Worm (Caenorhabditis elegans) whole organism, late embryonic: ENCODE data around the gene smoc-1.

Source experiments
- C08G9.2 ChIP-seq: sonication (generic microtip); optimal IDR thresholded peaks from 2 replicates; lab custom pipeline; 2016; ENCODE audit warnings: mild to moderate bottlenecking, missing genetic modification characterization, moderate library complexity, missing compliant biosample characterization
- K02D7.2 ChIP-seq: sonication (generic microtip); optimal IDR thresholded peaks from 2 replicates; lab custom pipeline; 2017; ENCODE audit warnings: mild to moderate bottlenecking, missing genetic modification characterization, missing compliant biosample characterization
- T23F11.4 ChIP-seq: fragments of 200-800 bp; sonication (Bioruptor generic); optimal IDR thresholded peaks from 2 replicates; lab custom pipeline; 2018; ENCODE audit warnings: mild to moderate bottlenecking, missing genetic modification characterization, missing compliant biosample characterization
- Y22D7AL.16 ChIP-seq: sonication (generic microtip); optimal IDR thresholded peaks from 2 replicates; lab custom pipeline; 2016; ENCODE audit warnings: missing genetic modification characterization, missing compliant biosample characterization
- ceh-18 ChIP-seq: sonication (generic microtip); optimal IDR thresholded peaks from 2 replicates; lab custom pipeline; 2016; ENCODE audit warnings: missing genetic modification characterization, missing compliant biosample characterization
- ceh-24 ChIP-seq: sonication (generic microtip); optimal IDR thresholded peaks from 2 replicates; lab custom pipeline; 2016; ENCODE audit warnings: mild to moderate bottlenecking, missing genetic modification characterization, missing compliant biosample characterization
- ceh-30 ChIP-seq: fragments of 150-350 bp; optimal IDR thresholded peaks from 2 replicates; lab custom pipeline; 2014; ENCODE audit warnings: missing biosample characterization, missing genetic modification characterization
- ceh-31 ChIP-seq: sonication (generic microtip); optimal IDR thresholded peaks from 2 replicates; lab custom pipeline; 2016; ENCODE audit warnings: missing genetic modification characterization, missing compliant biosample characterization
- ceh-34 ChIP-seq: sonication (generic microtip); optimal IDR thresholded peaks from 2 replicates; lab custom pipeline; 2016; ENCODE audit warnings: mild to moderate bottlenecking, missing genetic modification characterization, missing compliant biosample characterization
- ceh-45 ChIP-seq: fragments of 200-800 bp; sonication (Bioruptor generic); IDR thresholded peaks from 2 replicates; pipeline ENCODE4 v1.3.6; 2022; ENCODE audit warnings: missing genetic modification reagents, missing genetic modification characterization, missing compliant biosample characterization
- ceh-48 ChIP-seq: sonication (generic microtip); optimal IDR thresholded peaks from 2 replicates; lab custom pipeline; 2016; ENCODE audit warnings: missing genetic modification characterization, inconsistent platforms, missing compliant biosample characterization
- ceh-6 ChIP-seq: fragments of 200-800 bp; sonication (Bioruptor generic); optimal IDR thresholded peaks from 2 replicates; lab custom pipeline; 2018; ENCODE audit warnings: mild to moderate bottlenecking, missing genetic modification characterization, missing compliant biosample characterization
- che-1 ChIP-seq: sonication (generic microtip); optimal IDR thresholded peaks from 2 replicates; lab custom pipeline; 2016; ENCODE audit warnings: mild to moderate bottlenecking, missing genetic modification characterization, missing compliant biosample characterization
- elt-2 ChIP-seq: sonication (generic microtip); optimal IDR thresholded peaks from 2 replicates; lab custom pipeline; 2016; ENCODE audit warnings: missing genetic modification reagents, missing genetic modification characterization, missing compliant biosample characterization
- elt-4 ChIP-seq: sonication (generic microtip); optimal IDR thresholded peaks from 2 replicates; lab custom pipeline; 2016; ENCODE audit warnings: missing genetic modification characterization, missing compliant biosample characterization
- ets-4 ChIP-seq: sonication (generic microtip); optimal IDR thresholded peaks from 2 replicates; lab custom pipeline; 2016; ENCODE audit warnings: missing genetic modification characterization, missing compliant biosample characterization
- fax-1 ChIP-seq: sonication (generic microtip); optimal IDR thresholded peaks from 2 replicates; lab custom pipeline; 2016; ENCODE audit warnings: missing genotype, missing genetic modification characterization, missing compliant biosample characterization
- fkh-10 ChIP-seq: fragments of 150-350 bp; optimal IDR thresholded peaks from 2 replicates; lab custom pipeline; 2014; ENCODE audit warnings: missing biosample characterization, missing genetic modification reagents, missing genetic modification characterization
- fkh-6 ChIP-seq: sonication (generic microtip); optimal IDR thresholded peaks from 2 replicates; lab custom pipeline; 2016; ENCODE audit warnings: missing genetic modification characterization, missing compliant biosample characterization
- gmeb-2 ChIP-seq: sonication (generic microtip); optimal IDR thresholded peaks from 2 replicates; lab custom pipeline; 2016; ENCODE audit warnings: missing genetic modification characterization, inconsistent platforms, missing compliant biosample characterization
- hlh-13 ChIP-seq: fragments of 200-800 bp; sonication (Bioruptor generic); optimal IDR thresholded peaks from 2 replicates; lab custom pipeline; 2018; ENCODE audit warnings: mild to moderate bottlenecking, missing genetic modification characterization, missing compliant biosample characterization
- hlh-15 ChIP-seq: sonication (generic microtip); optimal IDR thresholded peaks from 2 replicates; lab custom pipeline; 2016; ENCODE audit warnings: missing genetic modification characterization, missing compliant biosample characterization
- hlh-30 ChIP-seq: sonication (generic microtip); optimal IDR thresholded peaks from 2 replicates; lab custom pipeline; 2017; ENCODE audit warnings: antibody characterized with exemption, missing genetic modification characterization, missing compliant biosample characterization; ENCODE audit not compliant: insufficient read depth
- hlh-8 ChIP-seq: sonication (generic microtip); optimal IDR thresholded peaks from 2 replicates; lab custom pipeline; 2016; ENCODE audit warnings: missing genotype, missing genetic modification characterization, missing compliant biosample characterization
- lim-6 ChIP-seq: sonication (generic microtip); optimal IDR thresholded peaks from 2 replicates; lab custom pipeline; 2016; ENCODE audit warnings: missing genetic modification characterization, missing compliant biosample characterization
- lin-11 ChIP-seq: fragments of 200-800 bp; sonication (Bioruptor generic); optimal IDR thresholded peaks from 2 replicates; lab custom pipeline; 2018; ENCODE audit warnings: mild to moderate bottlenecking, missing genetic modification characterization, missing compliant biosample characterization
- madf-2 ChIP-seq: sonication (generic microtip); optimal IDR thresholded peaks from 2 replicates; lab custom pipeline; 2017; ENCODE audit warnings: missing genetic modification characterization, missing compliant biosample characterization
- nfya-1 ChIP-seq: sonication (generic microtip); optimal IDR thresholded peaks from 2 replicates; lab custom pipeline; 2017; ENCODE audit warnings: missing genetic modification characterization, mild to moderate bottlenecking, missing compliant biosample characterization, antibody characterized with exemption, moderate library complexity
- nhr-11 ChIP-seq: fragments of 150-350 bp; optimal IDR thresholded peaks from 2 replicates; lab custom pipeline; 2014; ENCODE audit warnings: missing biosample characterization, missing genetic modification characterization
- npax-4 ChIP-seq: sonication (generic microtip); optimal IDR thresholded peaks from 2 replicates; lab custom pipeline; 2016; ENCODE audit warnings: missing genetic modification characterization, missing compliant biosample characterization
- odd-2 ChIP-seq: sonication (generic microtip); optimal IDR thresholded peaks from 2 replicates; lab custom pipeline; 2017; ENCODE audit warnings: antibody characterized with exemption, mild to moderate bottlenecking, missing genetic modification characterization, missing compliant biosample characterization
- pag-3 ChIP-seq: sonication (generic microtip); optimal IDR thresholded peaks from 2 replicates; lab custom pipeline; 2016; ENCODE audit warnings: missing compliant biosample characterization, missing genetic modification characterization, borderline replicate concordance
- pat-9 ChIP-seq: fragments of 200-800 bp; sonication (Bioruptor generic); optimal IDR thresholded peaks from 2 replicates; lab custom pipeline; 2018; ENCODE audit warnings: mild to moderate bottlenecking, missing genetic modification characterization, moderate library complexity, missing compliant biosample characterization
- pha-2 ChIP-seq: sonication (generic microtip); optimal IDR thresholded peaks from 2 replicates; lab custom pipeline; 2017; ENCODE audit warnings: mild to moderate bottlenecking, missing genetic modification characterization, missing compliant biosample characterization
- rnt-1 ChIP-seq: sonication (generic microtip); optimal IDR thresholded peaks from 2 replicates; lab custom pipeline; 2016; ENCODE audit warnings: missing genetic modification characterization, missing compliant biosample characterization
- sox-2 ChIP-seq: fragments of 200-800 bp; sonication (Bioruptor generic); IDR thresholded peaks from 2 replicates; pipeline ENCODE4 v1.3.6; 2022; ENCODE audit warnings: missing genetic modification reagents, missing genetic modification characterization, missing compliant biosample characterization
- sox-4 ChIP-seq: sonication (generic microtip); optimal IDR thresholded peaks from 2 replicates; lab custom pipeline; 2017; ENCODE audit warnings: mild to moderate bottlenecking, missing genetic modification characterization, inconsistent platforms, missing compliant biosample characterization
- syd-9 ChIP-seq: sonication (generic microtip); optimal IDR thresholded peaks from 2 replicates; lab custom pipeline; 2016; ENCODE audit warnings: mild to moderate bottlenecking, missing genetic modification characterization, moderate library complexity, missing compliant biosample characterization
- tbx-2 ChIP-seq: sonication (generic microtip); optimal IDR thresholded peaks from 2 replicates; lab custom pipeline; 2016; ENCODE audit warnings: missing genetic modification characterization, missing compliant biosample characterization

Gene smoc-1

ce11 chrV:11737333-11737732 is 20.1 kb upstream of the smoc-1 start:
- TF ChIP-seq pat-9 (tag; lab: Kevin White, UChicago) = no peak
- no peak for TF ChIP-seq ceh-24 (tag; lab: Kevin White, UChicago)
- TF ChIP-seq hlh-15 = no peak
- TF ChIP-seq lin-11 (tag; lab: Kevin White, UChicago) = no peak
- no peak for TF ChIP-seq ets-4 (tag; lab: Kevin White, UChicago)
- no peak for TF ChIP-seq ceh-48 (tag; lab: Kevin White, UChicago)
- TF ChIP-seq elt-2 (tag; lab: Kevin White, UChicago) = no peak
- TF ChIP-seq lim-6 (tag; lab: Kevin White, UChicago) = no peak
- no peak for TF ChIP-seq che-1 (tag; lab: Kevin White, UChicago)
- no peak for TF ChIP-seq Y22D7AL.16 (tag; lab: Kevin White, UChicago)
- no peak for TF ChIP-seq hlh-8 (tag; lab: Kevin White, UChicago)
- no peak for TF ChIP-seq fkh-6 (tag; lab: Kevin White, UChicago)
- no peak for TF ChIP-seq ceh-31 (tag; lab: Kevin White, UChicago)
- TF ChIP-seq sox-2 (GFP tag; lab: Robert Waterston, UW) = no peak
- no peak for TF ChIP-seq T23F11.4 (GFP tag; lab: Kevin White, UChicago)
- no peak for TF ChIP-seq ceh-45 (GFP tag; lab: Robert Waterston, UW)
- no peak for TF ChIP-seq pag-3 (tag; lab: Kevin White, UChicago)
- no peak for TF ChIP-seq ceh-18 (tag; lab: Kevin White, UChicago)
- TF ChIP-seq elt-4 = no peak
- no peak for TF ChIP-seq gmeb-2 (tag; lab: Kevin White, UChicago)
- TF ChIP-seq, all 69 proteins: peak for 0

ce11 chrV:11739820-11740219 is 17.6 kb upstream of the smoc-1 start, which contains the start of gene T04F3.1:
Gene T04F3.1 (plus strand): TSS chrV:11740065.
- TF ChIP-seq pha-2 (tag; lab: Kevin White, UChicago) (no peak), tbx-2 (tag; lab: Kevin White, UChicago) (no peak), K02D7.2 (tag; lab: Kevin White, UChicago) (no peak), hlh-15 (no peak), npax-4 (tag; lab: Kevin White, UChicago) (no peak), nfya-1 (tag; lab: Kevin White, UChicago) (no peak), ets-4 (tag; lab: Kevin White, UChicago) (no peak), fax-1 (no peak)

ce11 chrV:11741078-11741477 is 16.4 kb upstream of the smoc-1 start:
- TF ChIP-seq hlh-8 (tag; lab: Kevin White, UChicago) = no peak
- no peak for TF ChIP-seq gmeb-2 (tag; lab: Kevin White, UChicago)
- TF ChIP-seq ceh-6 (GFP tag; lab: Kevin White, UChicago) = no peak

- TF ChIP-seq elt-2 (tag; lab: Kevin White, UChicago) = no peak
- TF ChIP-seq hlh-13 (GFP tag; lab: Kevin White, UChicago) = no peak
- TF ChIP-seq rnt-1 (tag; lab: Kevin White, UChicago) = no peak
- TF ChIP-seq hlh-30 = no peak
- TF ChIP-seq syd-9 (tag; lab: Kevin White, UChicago) = no peak
- TF ChIP-seq ceh-34 (tag; lab: Kevin White, UChicago) = no peak
- TF ChIP-seq pha-2 (tag; lab: Kevin White, UChicago) = no peak
- no peak for TF ChIP-seq C08G9.2 (tag; lab: Kevin White, UChicago)
- TF ChIP-seq tbx-2 (tag; lab: Kevin White, UChicago) = no peak
- no peak for TF ChIP-seq fkh-10
- TF ChIP-seq pat-9 (tag; lab: Kevin White, UChicago) = no peak
- TF ChIP-seq ceh-30 (tag; lab: Kevin White, UChicago) = no peak
- TF ChIP-seq odd-2 (tag; lab: Kevin White, UChicago) = no peak
- no peak for TF ChIP-seq sox-4
- TF ChIP-seq madf-2 (tag; lab: Kevin White, UChicago) = no peak
- TF ChIP-seq ceh-6 (GFP tag; lab: Kevin White, UChicago) = no peak
- no peak for TF ChIP-seq nhr-11 (tag; lab: Kevin White, UChicago)
- TF ChIP-seq, all 69 proteins: peak for 0
Measured at ce11 chrV:11751480-11751879, 6.0 kb upstream of the smoc-1 start.
